Worm (Caenorhabditis elegans): ENCODE measurements around the gene C06B8.7.

C06B8.7 gene

ce11 chrV:15459088-15459487, 39.4 kb upstream of the C06B8.7 start, which contains the start of gene str-71:
Gene str-71, minus strand, starts transcription at chrV:15459188.
- TF ChIP-seq pha-4 (tag; optimal IDR thresholded peaks at IDR 0.05) (no peak), lin-35 (GFP tag; optimal IDR thresholded peaks at IDR 0.05) (no peak), F37B4.10 (GFP tag; IDR thresholded peaks at IDR 0.05) (no peak), F23B12.7 (tag; optimal IDR thresholded peaks at IDR 0.05; ENCODE audit: insufficient read depth) (no peak), somi-1 (GFP tag; optimal IDR thresholded peaks at IDR 0.05) (no peak), ets-4 (GFP tag; optimal IDR thresholded peaks at IDR 0.05) (no peak), unc-130 (GFP tag; optimal IDR thresholded peaks at IDR 0.05) (no peak), Y67H2A.10 (GFP tag; conservative IDR thresholded peaks at IDR 0.05) (no peak), F22D6.2 (tag; optimal IDR thresholded peaks at IDR 0.05) (no peak), sea-2 (GFP tag; IDR thresholded peaks at IDR 0.05) (no peak), rec-8 (tag; optimal IDR thresholded peaks at IDR 0.05) (no peak), Y53F4B.3 (GFP tag; IDR thresholded peaks at IDR 0.05) (no peak), nhr-179 (tag; optimal IDR thresholded peaks at IDR 0.05) (no peak)

DNA sequence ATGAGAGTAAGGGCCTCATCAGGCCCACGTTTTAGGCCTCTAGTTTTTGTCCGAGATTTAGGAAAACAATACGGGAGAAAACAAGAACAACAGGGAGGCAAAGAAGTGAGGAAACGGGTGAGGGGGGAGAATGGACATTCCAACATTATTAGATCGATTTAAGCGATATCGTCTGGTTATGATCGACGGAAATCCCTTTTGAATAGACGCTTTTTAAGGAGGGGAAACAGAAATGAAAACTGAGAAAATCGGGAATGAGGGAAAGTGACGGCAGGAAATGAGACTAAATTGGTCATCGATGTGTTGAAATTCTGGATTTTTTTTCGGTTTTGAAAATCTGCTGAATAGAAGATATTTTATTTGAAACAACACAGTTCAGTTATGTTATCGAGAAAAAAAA, 34.1 kb upstream of the C06B8.7 start, which contains the start of gene rocf-1:
Gene rocf-1, minus strand, starts transcription at position 101 of the 400 bp plus-strand sequence.
- TF ChIP-seq Y79H2A.3 (GFP tag; conservative IDR thresholded peaks at IDR 0.05), result no peak
- no peak for TF ChIP-seq rpc-1 (optimal IDR thresholded peaks at IDR 0.05)
- TF ChIP-seq rpc-1 (tag; optimal IDR thresholded peaks at IDR 0.05), result no peak
- no peak for TF ChIP-seq atf-7 (tag; optimal IDR thresholded peaks at IDR 0.05)
- no peak for TF ChIP-seq egl-44 (GFP tag; IDR thresholded peaks at IDR 0.05)
- TF ChIP-seq F37B4.10 (GFP tag; IDR thresholded peaks at IDR 0.05), result no peak
- no peak for TF ChIP-seq C06A6.2 (GFP tag; conservative IDR thresholded peaks at IDR 0.05)
- TF ChIP-seq Y67H2A.10 (GFP tag; conservative IDR thresholded peaks at IDR 0.05), result no peak
- TF ChIP-seq F23B12.7 (tag; optimal IDR thresholded peaks at IDR 0.05; ENCODE audit: insufficient read depth), result no peak
- no peak for TF ChIP-seq ets-4 (GFP tag; optimal IDR thresholded peaks at IDR 0.05)
- TF ChIP-seq zfh-2 (GFP tag; conservative IDR thresholded peaks at IDR 0.05), result no peak
- no peak for TF ChIP-seq B0261.1 (tag; optimal IDR thresholded peaks at IDR 0.05)
- no peak for TF ChIP-seq ceh-91 (GFP tag; IDR thresholded peaks at IDR 0.05)
- no peak for TF ChIP-seq mes-4 (tag; optimal IDR thresholded peaks at IDR 0.05)
- no peak for TF ChIP-seq ztf-28 (GFP tag; IDR thresholded peaks at IDR 0.05)
- no peak for TF ChIP-seq ztf-25 (GFP tag; IDR thresholded peaks at IDR 0.05)
- TF ChIP-seq nhr-90 (tag; optimal IDR thresholded peaks at IDR 0.05), result no peak
- TF ChIP-seq nhr-179 (tag; optimal IDR thresholded peaks at IDR 0.05), result no peak

ce11 chrV:15465032-15465727, 33.4 kb upstream of the C06B8.7 start, which contains the start of gene pqn-71:
Gene pqn-71, plus strand, starts transcription at chrV:15465677.
- TF ChIP-seq efl-1 (GFP tag; optimal IDR thresholded peaks at IDR 0.05) (peak; percentile 38), sdz-38 (tag; optimal IDR thresholded peaks at IDR 0.05) (no peak), die-1 (tag; optimal IDR thresholded peaks at IDR 0.05) (peak; percentile 95), egrh-3 (GFP tag; IDR thresholded peaks at IDR 0.05) (no peak), ztf-26 (tag; optimal IDR thresholded peaks at IDR 0.05) (peak; percentile 96), Y53F4B.3 (GFP tag; IDR thresholded peaks at IDR 0.05) (peak; percentile 80; the same call in 1 of the 2 replicates), snpc-1.1 (tag; optimal IDR thresholded peaks at IDR 0.05; ENCODE audit: insufficient read depth) (peak; percentile 83), tbx-9 (tag; optimal IDR thresholded peaks at IDR 0.05; ENCODE audit: borderline replicate concordance) (peak; percentile 79), ztf-18 (tag; optimal IDR thresholded peaks at IDR 0.05) (peak; percentile 86), repo-1 (tag; optimal IDR thresholded peaks at IDR 0.05) (peak; percentile 92), gei-17 (GFP tag; optimal IDR thresholded peaks at IDR 0.05) (peak; percentile 84), xnd-1 (tag; optimal IDR thresholded peaks at IDR 0.05) (peak; percentile 46), unc-130 (GFP tag; optimal IDR thresholded peaks at IDR 0.05) (peak; percentile 74), ekl-4 (GFP tag; IDR thresholded peaks at IDR 0.05) (peak; percentile 89), lag-1 (GFP tag; IDR thresholded peaks at IDR 0.05) (no peak), lin-26 (GFP tag; IDR thresholded peaks at IDR 0.05) (peak; percentile 98), snpc-3.4 (tag; optimal IDR thresholded peaks at IDR 0.05) (peak; percentile 86), attf-5 (GFP tag; optimal IDR thresholded peaks at IDR 0.05) (peak; percentile 86), athp-1 (tag; optimal IDR thresholded peaks at IDR 0.05) (peak; percentile 90), C06A6.2 (GFP tag; conservative IDR thresholded peaks at IDR 0.05) (peak; percentile 82), tlf-1 (GFP tag; optimal IDR thresholded peaks at IDR 0.05) (peak; percentile 85), F39B2.1 (GFP tag; IDR thresholded peaks at IDR 0.05) (0 out of 2 replicates have a peak, but pooled peaks have one; percentile 70)
